Worm (Caenorhabditis elegans) whole organism, early embryonic: ENCODE measurements around the gene K02E10.5.

Experiments used
- ama-1 ChIP-seq: fragments of 150-350 bp; optimal IDR thresholded peaks from 2 replicates; lab custom pipeline; 2014
- hmbx-1 ChIP-seq: sonication (generic microtip); optimal IDR thresholded peaks from 2 replicates; lab custom pipeline; 2016; ENCODE audit warnings: mild to moderate bottlenecking, missing genetic modification characterization, missing compliant biosample characterization
- sea-1 ChIP-seq: fragments of 200-800 bp; sonication (Bioruptor generic); conservative IDR thresholded peaks from 2 replicates; pipeline ENCODE4 v1.3.6; 2022; ENCODE audit warnings: missing genetic modification characterization, missing compliant biosample characterization
- tra-4 ChIP-seq: sonication (generic microtip); optimal IDR thresholded peaks from 2 replicates; lab custom pipeline; 2017; ENCODE audit warnings: missing genetic modification characterization, missing compliant biosample characterization

DNA sequence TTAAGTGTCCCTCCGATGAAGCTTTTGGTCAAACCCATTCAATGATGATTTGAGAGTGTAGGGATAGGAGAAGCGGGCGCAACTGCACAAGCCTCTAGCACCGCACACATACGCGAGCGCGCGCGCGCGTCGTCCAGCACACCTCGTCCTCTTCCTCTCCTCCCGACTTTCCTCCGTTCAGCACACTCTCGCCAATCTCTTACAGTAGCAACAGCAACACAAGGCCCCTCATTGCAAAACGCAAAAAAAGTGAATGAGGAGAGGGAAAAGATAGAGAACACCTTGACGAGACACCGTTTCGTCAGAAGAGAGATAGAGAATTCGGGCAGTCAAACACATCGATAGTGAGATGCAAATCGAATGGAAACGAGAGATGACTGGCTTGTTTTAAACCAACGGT is 46.3 kb downstream of the K02E10.5 start:
- TF ChIP-seq hmbx-1 (tag; lab: Kevin White, UChicago) (no peak), ama-1 (no peak), sea-1 (GFP tag; lab: Robert Waterston, UW) (no peak), tra-4 (tag; lab: Kevin White, UChicago) (no peak)
